Fruit fly (Drosophila melanogaster): Measurements from ENCODE around the gene CG10853.

The CG10853 gene

dm6 chr3L:3928943-3929785 lies 18.5 kb upstream of the CG10853 start (continued):
- no peak for TF ChIP-seq CG17612 (GFP tag; IDR thresholded peaks at IDR 0.05)
- no peak for TF ChIP-seq lbe (GFP tag; optimal IDR thresholded peaks at IDR 0.05)

- TF ChIP-seq bowl (GFP tag; IDR thresholded peaks at IDR 0.05) (no peak), CG10209 (GFP tag; optimal IDR thresholded peaks at IDR 0.05) (no peak), CG18011 (GFP tag; optimal IDR thresholded peaks at IDR 0.05) (no peak), D19B (GFP tag; optimal IDR thresholded peaks at IDR 0.05) (peak; percentile 19), grn (GFP tag; optimal IDR thresholded peaks at IDR 0.05) (peak; percentile 85), CG2129 (GFP tag; IDR thresholded peaks at IDR 0.05; ENCODE audit: partially characterized antibody) (no peak), Lim3 (GFP tag; IDR thresholded peaks at IDR 0.05) (peak; percentile 40; the same call in 1 of the 2 replicates), Vsx1 (GFP tag; optimal IDR thresholded peaks at IDR 0.05) (peak; percentile 10), mam (GFP tag; optimal IDR thresholded peaks at IDR 0.05) (no peak), CG4617 (GFP tag; optimal IDR thresholded peaks at IDR 0.05; ENCODE audit: borderline replicate concordance) (no peak), exex (tag; optimal IDR thresholded peaks at IDR 0.05) (peak; percentile 98), CG16863 (GFP tag; optimal IDR thresholded peaks at IDR 0.05) (no peak), gem (tag; optimal IDR thresholded peaks at IDR 0.05) (no peak), tio (GFP tag; optimal IDR thresholded peaks at IDR 0.05) (no peak), CG17829 (tag; optimal IDR thresholded peaks at IDR 0.05) (no peak), CG9797 (GFP tag; optimal IDR thresholded peaks at IDR 0.05) (no peak), unc-4 (GFP tag; IDR thresholded peaks at IDR 0.05; ENCODE audit: partially characterized antibody) (no peak), sd (tag; optimal IDR thresholded peaks at IDR 0.05) (peak; percentile 80), phol (tag; optimal IDR thresholded peaks at IDR 0.05) (no peak), ash1 (GFP tag; optimal IDR thresholded peaks at IDR 0.05) (no peak), Awh (GFP tag; IDR thresholded peaks at IDR 0.05) (no peak), nerfin-2 (GFP tag; IDR thresholded peaks at IDR 0.05; ENCODE audit: partially characterized antibody) (no peak), CG18599 (GFP tag; optimal IDR thresholded peaks at IDR 0.05) (peak; percentile 22), fd64A (GFP tag; optimal IDR thresholded peaks at IDR 0.05) (no peak), chinmo (GFP tag; IDR thresholded peaks at IDR 0.05; ENCODE audit: partially characterized antibody) (0 out of 4 replicates have a peak, but pooled peaks have one; percentile 37), cwo (GFP tag; optimal IDR thresholded peaks at IDR 0.05) (peak; percentile 71), CG9609 (GFP tag; optimal IDR thresholded peaks at IDR 0.05) (no peak), CG15269 (tag; optimal IDR thresholded peaks at IDR 0.05) (no peak), schlank (tag; optimal IDR thresholded peaks at IDR 0.05) (no peak), bab2 (GFP tag; optimal IDR thresholded peaks at IDR 0.05) (no peak), dimm (GFP tag; IDR thresholded peaks at IDR 0.05) (no peak), CG1647 (GFP tag; optimal IDR thresholded peaks at IDR 0.05) (no peak), Jarid2 (GFP tag; optimal IDR thresholded peaks at IDR 0.05) (no peak), sug (tag; optimal IDR thresholded peaks at IDR 0.05) (peak; percentile 79), Usf (GFP tag; optimal IDR thresholded peaks at IDR 0.05) (no peak), CG34376 (GFP tag; optimal IDR thresholded peaks at IDR 0.05) (peak; percentile 81), ftz-f1 (GFP tag; optimal IDR thresholded peaks at IDR 0.05) (no peak), CG33557 (GFP tag; optimal IDR thresholded peaks at IDR 0.05) (no peak), CG13296 (GFP tag; optimal IDR thresholded peaks at IDR 0.05) (no peak), Doc2 (GFP tag; IDR thresholded peaks at IDR 0.05) (no peak), Meics (GFP tag; optimal IDR thresholded peaks at IDR 0.05) (no peak), Dref (GFP tag; IDR thresholded peaks at IDR 0.05) (no peak), CG10543 (GFP tag; optimal IDR thresholded peaks at IDR 0.05) (peak; percentile 10)
These were observed 17.5 kb upstream of the CG10853 start for dm6 chr3L:3929968-3930767.
